Fruit fly (Drosophila melanogaster) whole organism: ENCODE data around the gene scramb1.

Experiments
- Dll ChIP-seq: fragments of >200 bp; optimal IDR thresholded peaks from 2 replicates; lab custom pipeline; 2017
- pan ChIP-seq: fragments of >200 bp; optimal IDR thresholded peaks from 2 replicates; lab custom pipeline; 2017
- psq ChIP-seq: fragments of >200 bp; optimal IDR thresholded peaks from 2 replicates; lab custom pipeline; 2017
- usp ChIP-seq: fragments of >200 bp; optimal IDR thresholded peaks from 2 replicates; lab custom pipeline; 2017; ENCODE audit warnings: missing biosample characterization, missing genetic modification characterization, mixed read lengths

- TF ChIP-seq pan (lab: Kevin White, UChicago) (no peak), psq (no peak), usp (GFP tag; lab: Kevin White, UChicago) (no peak), Dll (lab: Kevin White, UChicago) (no peak)
Observed at dm6 chr3L:10271609-10272174, 46.7 kb upstream of the scramb1 start.
